Fruit fly (Drosophila melanogaster): ENCODE data around the gene MICU1.

dm6 chr2L:7157456-7157855 lies 24.6 kb upstream of the MICU1 start, which contains the start of gene Pvf3:
- TF ChIP-seq bcd (GFP tag; optimal IDR thresholded peaks at IDR 0.05) (no peak), CG14050 (GFP tag; IDR thresholded peaks at IDR 0.05) (no peak), CG17359 (tag; optimal IDR thresholded peaks at IDR 0.05) (no peak), nom (GFP tag; optimal IDR thresholded peaks at IDR 0.05) (peak; percentile 26), emc (GFP tag; optimal IDR thresholded peaks at IDR 0.05) (no peak)
